Worm (Caenorhabditis elegans) whole organism, mixed stage, embryonic: Measurements from ENCODE around the gene Y75D11A.3.
"Not testable (repeated sequence)": the region's sequence is repeated elsewhere in the genome, so short reads cannot be mapped to it uniquely, and the experiment has no call there.

ENCODE experiments used
- M03D4.4 ChIP-seq: sonication (generic microtip); optimal IDR thresholded peaks from 2 replicates; lab custom pipeline; 2017; ENCODE audit warnings: mild to moderate bottlenecking, missing genetic modification characterization, missing compliant biosample characterization
- bed-3 ChIP-seq: fragments of 200-800 bp; sonication (Bioruptor generic); optimal IDR thresholded peaks from 3 replicates; lab custom pipeline; 2018; ENCODE audit warnings: mild to moderate bottlenecking, missing genetic modification characterization, moderate library complexity, missing compliant biosample characterization
- blmp-1 ChIP-seq: fragments of 150-350 bp; optimal IDR thresholded peaks from 2 replicates; lab custom pipeline; 2014; ENCODE audit warnings: missing biosample characterization, missing genetic modification characterization
- ceh-39 ChIP-seq: fragments of 150-350 bp; optimal IDR thresholded peaks from 2 replicates; lab custom pipeline; 2014; ENCODE audit warnings: missing biosample characterization, missing genetic modification characterization
- ceh-83 ChIP-seq: fragments of 200-800 bp; sonication (Bioruptor generic); optimal IDR thresholded peaks from 2 replicates; lab custom pipeline; 2018; ENCODE audit warnings: mild to moderate bottlenecking, missing genetic modification characterization, missing compliant biosample characterization
- ces-1 ChIP-seq: fragments of 150-350 bp; optimal IDR thresholded peaks from 2 replicates; lab custom pipeline; 2014; ENCODE audit warnings: missing biosample characterization, missing genetic modification reagents, missing genetic modification characterization
- cnd-1 ChIP-seq: fragments of 200-800 bp; sonication (Bioruptor generic); optimal IDR thresholded peaks from 2 replicates; lab custom pipeline; 2018; ENCODE audit warnings: mild to moderate bottlenecking, missing genetic modification characterization, missing compliant biosample characterization
- drap-1 ChIP-seq: fragments of 200-800 bp; sonication (Bioruptor generic); optimal IDR thresholded peaks from 3 replicates; lab custom pipeline; 2018; ENCODE audit warnings: mild to moderate bottlenecking, missing genetic modification characterization, missing compliant biosample characterization
- elt-1 ChIP-seq: sonication (generic microtip); optimal IDR thresholded peaks from 2 replicates; lab custom pipeline; 2017; ENCODE audit warnings: missing genetic modification characterization, mild to moderate bottlenecking, missing compliant biosample characterization, antibody characterized with exemption, moderate library complexity, borderline replicate concordance; ENCODE audit not compliant: insufficient read depth
- elt-3 ChIP-seq: fragments of 150-350 bp; optimal IDR thresholded peaks from 2 replicates; lab custom pipeline; 2014; ENCODE audit warnings: missing biosample characterization, missing genetic modification characterization
- flh-1 ChIP-seq: fragments of 200-800 bp; sonication (Bioruptor generic); optimal IDR thresholded peaks from 2 replicates; lab custom pipeline; 2018; ENCODE audit warnings: mild to moderate bottlenecking, missing genetic modification characterization, moderate library complexity, missing compliant biosample characterization
- ham-2 ChIP-seq: fragments of 200-800 bp; sonication (Bioruptor generic); optimal IDR thresholded peaks from 2 replicates; lab custom pipeline; 2018; ENCODE audit warnings: mild to moderate bottlenecking, missing genetic modification characterization, missing compliant biosample characterization
- hlh-1 ChIP-seq: fragments of 150-350 bp; optimal IDR thresholded peaks from 2 replicates; lab custom pipeline; 2014; ENCODE audit warnings: missing biosample characterization, missing genetic modification reagents, missing genetic modification characterization
- lin-13 ChIP-seq: fragments of 150-350 bp; optimal IDR thresholded peaks from 2 replicates; lab custom pipeline; 2014; ENCODE audit warnings: missing biosample characterization, missing genetic modification characterization
- lin-32 ChIP-seq: fragments of 200-800 bp; sonication (Bioruptor generic); optimal IDR thresholded peaks from 2 replicates; lab custom pipeline; 2018; ENCODE audit warnings: mild to moderate bottlenecking, missing genetic modification characterization, missing compliant biosample characterization
- lsy-2 ChIP-seq: fragments of 150-350 bp; optimal IDR thresholded peaks from 2 replicates; lab custom pipeline; 2014; ENCODE audit warnings: missing biosample characterization, missing genetic modification characterization
- mab-5 ChIP-seq: fragments of 150-350 bp; optimal IDR thresholded peaks from 2 replicates; lab custom pipeline; 2014; ENCODE audit warnings: missing biosample characterization, missing genetic modification characterization
- mep-1 ChIP-seq: fragments of 150-350 bp; optimal IDR thresholded peaks from 2 replicates; lab custom pipeline; 2017; ENCODE audit warnings: missing biosample characterization, missing genetic modification reagents, missing genetic modification characterization, inconsistent platforms
- mls-2 ChIP-seq: sonication (generic microtip); optimal IDR thresholded peaks from 2 replicates; lab custom pipeline; 2016; ENCODE audit warnings: mild to moderate bottlenecking, missing genetic modification characterization, moderate library complexity, missing compliant biosample characterization
- nhr-12 ChIP-seq: fragments of 150-350 bp; optimal IDR thresholded peaks from 2 replicates; lab custom pipeline; 2014; ENCODE audit warnings: missing biosample characterization, missing genetic modification characterization
- nhr-237 ChIP-seq: fragments of 150-350 bp; optimal IDR thresholded peaks from 2 replicates; lab custom pipeline; 2014; ENCODE audit warnings: missing biosample characterization, missing genetic modification characterization
- nhr-28 ChIP-seq: fragments of 150-350 bp; optimal IDR thresholded peaks from 2 replicates; lab custom pipeline; 2014; ENCODE audit warnings: missing biosample characterization, missing genetic modification characterization
- nhr-76 ChIP-seq: sonication (generic microtip); optimal IDR thresholded peaks from 2 replicates; lab custom pipeline; 2017; ENCODE audit warnings: missing biosample characterization, missing genetic modification characterization
- pha-4 ChIP-seq: fragments of 150-350 bp; optimal IDR thresholded peaks from 2 replicates; lab custom pipeline; 2018; ENCODE audit warnings: missing biosample characterization, missing genetic modification reagents, missing genetic modification characterization
- snpc-4 ChIP-seq: fragments of 150-350 bp; optimal IDR thresholded peaks from 2 replicates; lab custom pipeline; 2014; ENCODE audit warnings: missing biosample characterization, missing genetic modification characterization
- sptf-1 ChIP-seq: sonication (generic microtip); optimal IDR thresholded peaks from 2 replicates; lab custom pipeline; 2017; ENCODE audit warnings: mild to moderate bottlenecking, missing genetic modification characterization, moderate library complexity, missing compliant biosample characterization
- tbx-8 ChIP-seq: fragments of 200-800 bp; sonication (Bioruptor generic); optimal IDR thresholded peaks from 2 replicates; lab custom pipeline; 2018; ENCODE audit warnings: mild to moderate bottlenecking, missing genetic modification characterization, moderate library complexity, missing compliant biosample characterization
- unc-120 ChIP-seq: sonication (generic microtip); optimal IDR thresholded peaks from 2 replicates; lab custom pipeline; 2017; ENCODE audit warnings: missing genetic modification characterization, missing compliant biosample characterization; ENCODE audit not compliant: poor library complexity, severe bottlenecking
- unc-39 ChIP-seq: fragments of 150-350 bp; optimal IDR thresholded peaks from 2 replicates; lab custom pipeline; 2014; ENCODE audit warnings: missing biosample characterization, missing genetic modification characterization
- unc-62 ChIP-seq: fragments of 150-350 bp; optimal IDR thresholded peaks from 2 replicates; lab custom pipeline; 2014; ENCODE audit warnings: missing biosample characterization, missing genetic modification reagents, missing genetic modification characterization
- ztf-11 ChIP-seq: fragments of 150-350 bp; optimal IDR thresholded peaks from 2 replicates; lab custom pipeline; 2014; ENCODE audit warnings: missing biosample characterization, missing genetic modification characterization

Y75D11A.3 gene

ce11 chrX:1748476-1748875, 2.5 kb upstream of the Y75D11A.3 start, which contains the start of gene Y75D11A.6:
TSS of gene Y75D11A.6 (minus strand) at chrX:1748576.
- TF ChIP-seq unc-39; mep-1 (tag; lab: Kevin White, UChicago); sptf-1 (tag; lab: Kevin White, UChicago): not testable (repeated sequence)

- not testable (repeated sequence) for TF ChIP-seq nhr-12 (tag; lab: Kevin White, UChicago); ces-1 (GFP tag; lab: Kevin White, UChicago); lin-32
These were observed 3.5 kb downstream of the Y75D11A.3 start, which contains the start of gene Y75D11A.2 for ce11 chrX:1742530-1742929. TSS of gene Y75D11A.2 (plus strand) at chrX:1742830.

ce11 chrX:1737606-1738005, 8.4 kb downstream of the Y75D11A.3 start, which contains the start of gene F07G6.10:
TSS of gene F07G6.10 (plus strand) at chrX:1737906.
- TF ChIP-seq bed-3 (GFP tag; lab: Kevin White, UChicago), result no peak
- TF ChIP-seq ces-1 (GFP tag; lab: Kevin White, UChicago), result no peak
- TF ChIP-seq sptf-1 (tag; lab: Kevin White, UChicago), result no peak

- TF ChIP-seq mep-1 (tag; lab: Kevin White, UChicago) (no peak), snpc-4 (no peak), unc-120 (tag; lab: Kevin White, UChicago) (no peak), ceh-83 (GFP tag; lab: Kevin White, UChicago) (no peak), ztf-11 (tag; lab: Kevin White, UChicago) (no peak), nhr-237 (no peak)
- TF ChIP-seq, all 35 proteins: peak for 0
These were observed 10.1 kb downstream of the Y75D11A.3 start, which contains the start of gene F07G6.12 for ce11 chrX:1735941-1736340. TSS of gene F07G6.12 (plus strand) at chrX:1736241.

- TF ChIP-seq ham-2 (GFP tag; lab: Kevin White, UChicago) (no peak), nhr-237 (no peak), snpc-4 (no peak), lin-13 (tag; lab: Kevin White, UChicago) (no peak), elt-3 (tag; lab: Kevin White, UChicago) (no peak), ceh-39 (tag; lab: Kevin White, UChicago) (no peak), tbx-8 (no peak), nhr-12 (tag; lab: Kevin White, UChicago) (no peak), unc-39 (no peak), nhr-76 (tag; lab: Kevin White, UChicago) (no peak), flh-1 (GFP tag; lab: Kevin White, UChicago) (no peak), lsy-2 (tag; lab: Kevin White, UChicago) (no peak), drap-1 (GFP tag; lab: Kevin White, UChicago) (no peak), mab-5 (tag; lab: Kevin White, UChicago) (no peak), unc-62 (GFP tag; lab: Kevin White, UChicago) (no peak)
These were observed 16.5 kb downstream of the Y75D11A.3 start, which contains the start of gene dgn-3 for ce11 chrX:1729558-1729957. TSS of gene dgn-3 (plus strand) at chrX:1729858.

- no peak for TF ChIP-seq ces-1 (GFP tag; lab: Kevin White, UChicago)
- TF ChIP-seq cnd-1, result no peak
These were observed 19.0 kb downstream of the Y75D11A.3 start, which contains the start of gene F07G6.2 for ce11 chrX:1727056-1727455. TSS of gene F07G6.2 (plus strand) at chrX:1727356.

ce11 chrX:1720359-1720758, 25.7 kb downstream of the Y75D11A.3 start, which contains the start of gene F07G6.8:
TSS of gene F07G6.8 (minus strand) at chrX:1720459.
- TF ChIP-seq nhr-12 (tag; lab: Kevin White, UChicago) (no peak), M03D4.4 (tag; lab: Kevin White, UChicago) (no peak)
- TF ChIP-seq, all 35 proteins: peak for 0

ce11 chrX:1718479-1718878, 27.5 kb downstream of the Y75D11A.3 start, which contains the start of gene fbxa-53:
TSS of gene fbxa-53 (minus strand) at chrX:1718579.
- no peak for TF ChIP-seq nhr-237
- TF ChIP-seq mls-2, result no peak
- TF ChIP-seq nhr-76 (tag; lab: Kevin White, UChicago), result no peak
- TF ChIP-seq elt-1, result no peak
- TF ChIP-seq hlh-1, result no peak
- no peak for TF ChIP-seq blmp-1 (tag; lab: Kevin White, UChicago)
- no peak for TF ChIP-seq pha-4
- no peak for TF ChIP-seq elt-3 (tag; lab: Kevin White, UChicago)
- TF ChIP-seq sptf-1 (tag; lab: Kevin White, UChicago), result no peak
- TF ChIP-seq unc-120 (tag; lab: Kevin White, UChicago), result no peak
- no peak for TF ChIP-seq drap-1 (GFP tag; lab: Kevin White, UChicago)
- TF ChIP-seq lsy-2 (tag; lab: Kevin White, UChicago), result no peak
- no peak for TF ChIP-seq nhr-12 (tag; lab: Kevin White, UChicago)
- TF ChIP-seq unc-62 (GFP tag; lab: Kevin White, UChicago), result no peak
- TF ChIP-seq mep-1 (tag; lab: Kevin White, UChicago), result no peak
- TF ChIP-seq unc-39, result no peak
- TF ChIP-seq nhr-28, result no peak
- no peak for TF ChIP-seq flh-1 (GFP tag; lab: Kevin White, UChicago)
- TF ChIP-seq tbx-8, result no peak
